Fruit fly (Drosophila melanogaster) whole organism, embryonic: ENCODE measurements around the gene TotM.

Experiments
- Aef1 ChIP-seq: fragments of 200-800 bp; sonication (Bioruptor generic); IDR thresholded peaks from 3 replicates; pipeline ENCODE4 v1.3.6; 2022; ENCODE audit warnings: missing biosample characterization, missing genetic modification characterization
- Awh ChIP-seq: fragments of 200-800 bp; sonication (Bioruptor generic); IDR thresholded peaks from 2 replicates; pipeline ENCODE4, ENCODE4 v1.3.6; 2022; ENCODE audit warnings: missing biosample characterization, missing genetic modification characterization
- CG1024 ChIP-seq: fragments of 200-800 bp; sonication (Bioruptor generic); IDR thresholded peaks from 2 replicates; pipeline ENCODE4 v1.3.6; 2022; ENCODE audit warnings: missing biosample characterization, missing genetic modification characterization
- CG10321 ChIP-seq: fragments of 200-800 bp; sonication (Bioruptor generic); IDR thresholded peaks from 2 replicates; pipeline ENCODE4 v1.3.6; 2022; ENCODE audit warnings: missing biosample characterization, missing genetic modification characterization
- CG10431 ChIP-seq: fragments of 200-800 bp; sonication (Bioruptor generic); optimal IDR thresholded peaks from 3 replicates; lab custom pipeline; 2018; ENCODE audit warnings: missing biosample characterization, mild to moderate bottlenecking, missing genetic modification characterization
- CG11696 ChIP-seq: fragments of 200-800 bp; sonication (Bioruptor generic); IDR thresholded peaks from 2 replicates; pipeline ENCODE4 v1.3.6; 2022; ENCODE audit warnings: missing biosample characterization, missing genetic modification characterization
- CG12299 ChIP-seq: fragments of 200-800 bp; sonication (Bioruptor generic); optimal IDR thresholded peaks from 2 replicates; lab custom pipeline; 2018; ENCODE audit warnings: missing biosample characterization, mild to moderate bottlenecking, missing genetic modification characterization
- CG12942 ChIP-seq: fragments of 200-800 bp; sonication (Bioruptor generic); optimal IDR thresholded peaks from 3 replicates; lab custom pipeline; 2016; ENCODE audit warnings: missing biosample characterization, missing genetic modification characterization
- CG1603 ChIP-seq: fragments of 200-800 bp; sonication (Bioruptor generic); optimal IDR thresholded peaks from 2 replicates; lab custom pipeline; 2019; ENCODE audit warnings: missing biosample characterization, mild to moderate bottlenecking, missing genetic modification characterization, moderate library complexity
- CG16779 ChIP-seq: fragments of 200-800 bp; sonication (Bioruptor generic); IDR thresholded peaks from 2 replicates; pipeline ENCODE4 v1.3.6; 2022; ENCODE audit warnings: missing biosample characterization, missing genetic modification characterization
- CG16815 ChIP-seq: fragments of 200-800 bp; sonication (Bioruptor generic); optimal IDR thresholded peaks from 3 replicates; lab custom pipeline; 2017; ENCODE audit warnings: missing biosample characterization, mild to moderate bottlenecking, missing genetic modification characterization
- CG17186 ChIP-seq: fragments of 200-800 bp; sonication (Bioruptor generic); optimal IDR thresholded peaks from 3 replicates; lab custom pipeline; 2017; ENCODE audit warnings: missing biosample characterization, missing genetic modification reagents, missing genetic modification characterization
- CG18476 ChIP-seq: fragments of 200-800 bp; sonication (Bioruptor generic); optimal IDR thresholded peaks from 2 replicates; lab custom pipeline; 2016; ENCODE audit warnings: missing biosample characterization, mild to moderate bottlenecking, missing genetic modification characterization
- CG2875 ChIP-seq: fragments of 200-800 bp; sonication (Bioruptor generic); optimal IDR thresholded peaks from 2 replicates; lab custom pipeline; 2017; ENCODE audit warnings: missing biosample characterization, mild to moderate bottlenecking, missing genetic modification characterization, missing genetic modification reagents
- CG30431 ChIP-seq: fragments of 200-800 bp; sonication (Bioruptor generic); optimal IDR thresholded peaks from 2 replicates; lab custom pipeline; 2017; ENCODE audit warnings: missing biosample characterization, missing genetic modification characterization
- CG33557 ChIP-seq: fragments of 200-800 bp; sonication (Bioruptor generic); optimal IDR thresholded peaks from 2 replicates; lab custom pipeline; 2019; ENCODE audit warnings: missing biosample characterization, mild to moderate bottlenecking, missing genetic modification characterization, moderate library complexity
- CG3838 ChIP-seq: fragments of 200-800 bp; sonication (Bioruptor generic); optimal IDR thresholded peaks from 3 replicates; lab custom pipeline; 2016; ENCODE audit warnings: missing biosample characterization, missing genetic modification characterization
- CG4730 ChIP-seq: fragments of 200-800 bp; sonication (Bioruptor generic); IDR thresholded peaks from 2 replicates; pipeline ENCODE4 v1.3.6; 2022; ENCODE audit warnings: missing biosample characterization, missing genetic modification characterization
- CG8388 ChIP-seq: fragments of 200-800 bp; sonication (Bioruptor generic); optimal IDR thresholded peaks from 2 replicates; lab custom pipeline; 2019; ENCODE audit warnings: missing biosample characterization, mild to moderate bottlenecking, missing genetic modification characterization, moderate library complexity
- CG8944 ChIP-seq: fragments of 200-800 bp; sonication (Bioruptor generic); optimal IDR thresholded peaks from 3 replicates; lab custom pipeline; 2016; ENCODE audit warnings: missing biosample characterization, missing genetic modification characterization
- CG9215 ChIP-seq: fragments of 200-800 bp; sonication (Bioruptor generic); IDR thresholded peaks from 2 replicates; pipeline ENCODE4 v1.3.6; 2022; ENCODE audit warnings: missing biosample characterization, missing genetic modification characterization
- CG9932 ChIP-seq: fragments of 200-800 bp; sonication (Bioruptor generic); IDR thresholded peaks from 2 replicates; pipeline ENCODE4 v1.3.6; 2022; ENCODE audit warnings: missing biosample characterization, missing genetic modification characterization
- Ets97D ChIP-seq: fragments of 200-800 bp; sonication (Bioruptor generic); optimal IDR thresholded peaks from 3 replicates; lab custom pipeline; 2016; ENCODE audit warnings: missing biosample characterization, missing genetic modification characterization
- HLH54F ChIP-seq: fragments of 200-800 bp; sonication (Bioruptor generic); optimal IDR thresholded peaks from 3 replicates; lab custom pipeline; 2016; ENCODE audit warnings: missing biosample characterization, missing genetic modification characterization
- Kr ChIP-seq: fragments of 200-800 bp; sonication (Bioruptor generic); optimal IDR thresholded peaks from 2 replicates; lab custom pipeline; 2017; ENCODE audit warnings: missing biosample characterization, mild to moderate bottlenecking, missing genetic modification characterization
- Lhr ChIP-seq: fragments of 200-800 bp; sonication (Bioruptor generic); optimal IDR thresholded peaks from 3 replicates; lab custom pipeline; 2017; ENCODE audit warnings: mild to moderate bottlenecking, missing biosample characterization, missing genetic modification reagents, missing genetic modification characterization
- Mad ChIP-seq: fragments of 200-800 bp; sonication (Bioruptor generic); optimal IDR thresholded peaks from 2 replicates; lab custom pipeline; 2016; ENCODE audit warnings: missing biosample characterization, missing genetic modification characterization
- Med ChIP-seq: fragments of 200-800 bp; sonication (Bioruptor generic); peaks from one replicate; lab custom pipeline; 2016; ENCODE audit warnings: missing biosample characterization, missing genetic modification characterization, mild to moderate bottlenecking, inconsistent platforms, moderate library complexity
- Meics ChIP-seq: fragments of 200-800 bp; sonication (Bioruptor generic); optimal IDR thresholded peaks from 2 replicates; lab custom pipeline; 2017; ENCODE audit warnings: missing biosample characterization, mild to moderate bottlenecking, missing genetic modification characterization
- Oli ChIP-seq: fragments of 200-800 bp; sonication (Bioruptor generic); optimal IDR thresholded peaks from 2 replicates; lab custom pipeline; 2018; ENCODE audit warnings: missing biosample characterization, mild to moderate bottlenecking, missing genetic modification characterization, moderate library complexity
- Sry-β ChIP-seq: fragments of 200-800 bp; sonication (Bioruptor generic); optimal IDR thresholded peaks from 2 replicates; lab custom pipeline; 2018; ENCODE audit warnings: missing biosample characterization, mild to moderate bottlenecking, missing genetic modification characterization, moderate library complexity
- Xbp1 ChIP-seq: fragments of 200-800 bp; sonication (Bioruptor generic); optimal IDR thresholded peaks from 3 replicates; lab custom pipeline; 2016; ENCODE audit warnings: missing biosample characterization, mild to moderate bottlenecking, missing genetic modification characterization
- Xrp1 ChIP-seq: fragments of 200-800 bp; sonication (Bioruptor generic); IDR thresholded peaks from 2 replicates; pipeline ENCODE4 v1.3.6; 2022; ENCODE audit warnings: missing biosample characterization, missing genetic modification characterization
- bbx ChIP-seq: fragments of 200-800 bp; sonication (Bioruptor generic); IDR thresholded peaks from 2 replicates; pipeline ENCODE4 v1.3.6; 2022; ENCODE audit warnings: missing biosample characterization, missing genetic modification characterization; ENCODE audit not compliant: partially characterized antibody
- chif ChIP-seq, 2 experiments: fragments of 200-800 bp; sonication (Bioruptor generic); optimal IDR thresholded peaks; 3 replicates each; lab custom pipeline; 2016; ENCODE audit warnings: missing biosample characterization in 2 of 2, missing genetic modification characterization in 2 of 2
- danr ChIP-seq: fragments of 200-800 bp; sonication (Bioruptor generic); IDR thresholded peaks from 2 replicates; pipeline ENCODE4 v1.3.6; 2022; ENCODE audit warnings: missing biosample characterization, missing genetic modification characterization
- dpn ChIP-seq, 2 experiments: fragments of 200-800 bp; sonication (Bioruptor generic); optimal IDR thresholded peaks; 3 replicates each; lab custom pipeline; 2016; ENCODE audit warnings: missing biosample characterization in 2 of 2, missing genetic modification characterization in 2 of 2
- fu2 ChIP-seq: fragments of 200-800 bp; sonication (Bioruptor generic); optimal IDR thresholded peaks from 2 replicates; lab custom pipeline; 2016; ENCODE audit warnings: missing biosample characterization, missing genetic modification characterization
- gem ChIP-seq: fragments of 200-800 bp; sonication (Bioruptor generic); optimal IDR thresholded peaks from 2 replicates; lab custom pipeline; 2019; ENCODE audit warnings: missing biosample characterization, mild to moderate bottlenecking, missing genetic modification characterization, moderate library complexity
- hkb ChIP-seq, 2 experiments: fragments of 200-800 bp in 1 of 2; fragments of >200 bp in 1 of 2; sonication (Bioruptor generic) in 1 of 2; IDR thresholded peaks in 1 of 2; optimal IDR thresholded peaks in 1 of 2; 2 replicates each; pipeline versions ENCODE4 v1.3.6 to Lab custom; 2017 to 2022; ENCODE audit warnings: missing biosample characterization in 1 of 2, missing genetic modification characterization in 1 of 2
- insv ChIP-seq, 2 experiments: fragments of 200-800 bp; sonication (Bioruptor generic); optimal IDR thresholded peaks; 3 replicates each; lab custom pipeline; 2016 to 2018; ENCODE audit warnings: missing biosample characterization in 2 of 2, missing genetic modification characterization in 2 of 2
- ken ChIP-seq: fragments of 200-800 bp; sonication (Bioruptor generic); IDR thresholded peaks from 3 replicates; pipeline ENCODE4 v1.3.6; 2022; ENCODE audit warnings: missing biosample characterization, missing genetic modification characterization
- mam ChIP-seq: fragments of 200-800 bp; sonication (Bioruptor generic); optimal IDR thresholded peaks from 3 replicates; lab custom pipeline; 2016; ENCODE audit warnings: missing biosample characterization, missing genetic modification characterization
- nom ChIP-seq: fragments of 200-800 bp; sonication (Bioruptor generic); optimal IDR thresholded peaks from 2 replicates; lab custom pipeline; 2017; ENCODE audit warnings: missing biosample characterization, missing genetic modification characterization, mild to moderate bottlenecking, moderate library complexity, missing genetic modification reagents
- onecut ChIP-seq: fragments of 200-800 bp; sonication (Bioruptor generic); IDR thresholded peaks from 2 replicates; pipeline ENCODE4 v1.3.6; 2022; ENCODE audit warnings: missing biosample characterization, missing genetic modification characterization
- pros ChIP-seq: fragments of 200-800 bp; sonication (Bioruptor generic); optimal IDR thresholded peaks from 3 replicates; lab custom pipeline; 2019; ENCODE audit warnings: missing biosample characterization, mild to moderate bottlenecking, missing genetic modification characterization, moderate library complexity
- so ChIP-seq: fragments of 200-800 bp; sonication (Bioruptor generic); IDR thresholded peaks from 3 replicates; pipeline ENCODE4 v1.3.6; 2022; ENCODE audit warnings: missing biosample characterization, missing genetic modification characterization
- usp ChIP-seq: fragments of >200 bp; optimal IDR thresholded peaks from 2 replicates; lab custom pipeline; 2017; ENCODE audit warnings: missing biosample characterization, missing genetic modification characterization
- yki ChIP-seq: fragments of >200 bp; optimal IDR thresholded peaks from 3 replicates; lab custom pipeline; 2018
- zen2 ChIP-seq: fragments of 200-800 bp; sonication (Bioruptor generic); IDR thresholded peaks from 3 replicates; pipeline ENCODE4 v1.3.6; 2022; ENCODE audit warnings: missing biosample characterization, missing genetic modification characterization; ENCODE audit not compliant: partially characterized antibody

Gene TotM

dm6 chr2L:5297289-5297960 is 32.2 kb upstream of the TotM start (continued):
- TF ChIP-seq gem (tag; lab: Kevin White, UChicago) (peak; percentile 81), chif (GFP tag; optimal IDR thresholded peaks at IDR 0.05; lab: Kevin White, UChicago) (peak; percentile 19 to 58), hkb (optimal IDR thresholded peaks at IDR 0.05; lab: Kevin White, UChicago) (no peak), hkb (GFP tag; IDR thresholded peaks at IDR 0.05; lab: Robert Waterston, UW) (0 out of 2 replicates have a peak, but pooled peaks have one; percentile 33), zen2 (GFP tag; lab: Robert Waterston, UW) (no peak), Lhr (GFP tag; lab: Kevin White, UChicago) (peak; percentile 3), CG10321 (GFP tag; lab: Robert Waterston, UW) (no peak), danr (GFP tag; lab: Robert Waterston, UW) (no peak), yki (lab: Kevin White, UChicago) (no peak), CG10431 (GFP tag; lab: Kevin White, UChicago) (no peak), CG30431 (GFP tag; lab: Kevin White, UChicago) (no peak), mam (GFP tag; lab: Kevin White, UChicago) (no peak), CG33557 (GFP tag; lab: Kevin White, UChicago) (no peak), usp (GFP tag; lab: Kevin White, UChicago) (no peak), fu2 (no peak), Sry-β (GFP tag; lab: Kevin White, UChicago) (no peak), HLH54F (GFP tag; lab: Kevin White, UChicago) (no peak), CG12299 (no peak), CG11696 (no peak), so (GFP tag; lab: Robert Waterston, UW) (no peak), CG16815 (GFP tag; lab: Kevin White, UChicago) (no peak), CG9215 (no peak), bbx (GFP tag; lab: Robert Waterston, UW) (no peak), onecut (no peak), Kr (GFP tag; lab: Kevin White, UChicago) (no peak), CG17186 (GFP tag; lab: Kevin White, UChicago) (no peak), CG4730 (no peak), Awh (GFP tag; lab: Robert Waterston, UW) (no peak), CG9932 (GFP tag; lab: Robert Waterston, UW) (no peak), CG1024 (no peak), insv (GFP tag; optimal IDR thresholded peaks at IDR 0.05; lab: Kevin White, UChicago) (no peak), CG8944 (no peak), nom (GFP tag; lab: Kevin White, UChicago) (no peak), ken (0 out of 3 replicates have a peak, but pooled peaks have one; percentile 30), Xbp1 (GFP tag; lab: Kevin White, UChicago) (peak; percentile 25), CG16779 (GFP tag; lab: Robert Waterston, UW) (no peak), Mad (GFP tag; lab: Kevin White, UChicago) (no peak), CG8388 (GFP tag; lab: Kevin White, UChicago) (peak; percentile 73), Oli (tag; lab: Kevin White, UChicago) (peak; percentile 69), Ets97D (GFP tag; lab: Kevin White, UChicago) (no peak), dpn (GFP tag; optimal IDR thresholded peaks at IDR 0.05; lab: Kevin White, UChicago) (peak in 1 of 2 experiments; percentile 18), Aef1 (no peak), Xrp1 (peak; percentile 29; the same call in 1 of the 2 replicates), CG1603 (tag; lab: Kevin White, UChicago) (peak; percentile 83), Med (peak; percentile 80), CG18476 (GFP tag; lab: Kevin White, UChicago) (no peak), pros (no peak), CG3838 (no peak), CG12942 (GFP tag; lab: Kevin White, UChicago) (no peak), CG2875 (GFP tag; lab: Kevin White, UChicago) (peak; percentile 20), Meics (GFP tag; lab: Kevin White, UChicago) (no peak)
